Worm (Caenorhabditis elegans) whole organism, mixed stage, embryonic: ENCODE data around the gene dli-1.

Source experiments
- elt-3 ChIP-seq: fragments of 150-350 bp; optimal IDR thresholded peaks from 2 replicates; lab custom pipeline; 2014; ENCODE audit warnings: missing biosample characterization, missing genetic modification characterization
- lsy-2 ChIP-seq: fragments of 150-350 bp; optimal IDR thresholded peaks from 2 replicates; lab custom pipeline; 2014; ENCODE audit warnings: missing biosample characterization, missing genetic modification characterization
- nhr-28 ChIP-seq: fragments of 150-350 bp; optimal IDR thresholded peaks from 2 replicates; lab custom pipeline; 2014; ENCODE audit warnings: missing biosample characterization, missing genetic modification characterization
- pha-4 ChIP-seq: fragments of 150-350 bp; optimal IDR thresholded peaks from 2 replicates; lab custom pipeline; 2018; ENCODE audit warnings: missing biosample characterization, missing genetic modification reagents, missing genetic modification characterization
- unc-39 ChIP-seq: fragments of 150-350 bp; optimal IDR thresholded peaks from 2 replicates; lab custom pipeline; 2014; ENCODE audit warnings: missing biosample characterization, missing genetic modification characterization

ce11 chrIV:13121396-13121795, 22.8 kb upstream of the dli-1 start:
- TF ChIP-seq elt-3 (tag; lab: Kevin White, UChicago) (no peak), lsy-2 (no peak), pha-4 (tag; lab: Kevin White, UChicago) (no peak), nhr-28 (tag; lab: Kevin White, UChicago) (no peak), unc-39 (tag; lab: Kevin White, UChicago) (no peak)
